Fruit fly (Drosophila melanogaster) whole organism, embryonic: ENCODE data around the gene Rh4.

Experiments
- Asciz ChIP-seq: fragments of 200-800 bp; sonication (Bioruptor generic); optimal IDR thresholded peaks from 2 replicates; lab custom pipeline; 2017; ENCODE audit warnings: missing biosample characterization, mild to moderate bottlenecking, missing genetic modification characterization, missing genetic modification reagents
- BtbVII ChIP-seq: fragments of 200-800 bp; sonication (Bioruptor generic); optimal IDR thresholded peaks from 3 replicates; lab custom pipeline; 2017; ENCODE audit warnings: missing biosample characterization, mild to moderate bottlenecking, missing genetic modification characterization
- CG10979 ChIP-seq: fragments of 200-800 bp; sonication (Bioruptor generic); optimal IDR thresholded peaks from 2 replicates; lab custom pipeline; 2018; ENCODE audit warnings: missing biosample characterization, mild to moderate bottlenecking, missing genetic modification characterization, moderate library complexity
- CG11695 ChIP-seq: fragments of 200-800 bp; sonication (Bioruptor generic); IDR thresholded peaks from 3 replicates; pipeline ENCODE4 v1.3.6; 2022; ENCODE audit warnings: missing biosample characterization, missing genetic modification characterization
- CG12219 ChIP-seq: fragments of 200-800 bp; sonication (Bioruptor generic); optimal IDR thresholded peaks from 3 replicates; lab custom pipeline; 2018; ENCODE audit warnings: missing biosample characterization, mild to moderate bottlenecking, missing genetic modification characterization
- CG1233 ChIP-seq: fragments of 200-800 bp; sonication (Bioruptor generic); optimal IDR thresholded peaks from 4 replicates; lab custom pipeline; 2018; ENCODE audit warnings: missing biosample characterization, mild to moderate bottlenecking, missing genetic modification characterization
- CG12769 ChIP-seq: fragments of 200-800 bp; sonication (Bioruptor generic); optimal IDR thresholded peaks from 2 replicates; lab custom pipeline; 2019; ENCODE audit warnings: missing biosample characterization, mild to moderate bottlenecking, missing genetic modification characterization, moderate library complexity
- CG14710 ChIP-seq: fragments of 200-800 bp; sonication (Bioruptor generic); optimal IDR thresholded peaks from 3 replicates; lab custom pipeline; 2019; ENCODE audit warnings: missing biosample characterization, mild to moderate bottlenecking, missing genetic modification characterization, moderate library complexity
- CG17359 ChIP-seq: fragments of 200-800 bp; sonication (Bioruptor generic); optimal IDR thresholded peaks from 3 replicates; lab custom pipeline; 2018; ENCODE audit warnings: missing biosample characterization, mild to moderate bottlenecking, missing genetic modification characterization, moderate library complexity
- CG1832 ChIP-seq: fragments of 200-800 bp; sonication (Bioruptor generic); optimal IDR thresholded peaks from 2 replicates; lab custom pipeline; 2017; ENCODE audit warnings: missing biosample characterization, mild to moderate bottlenecking, missing genetic modification characterization, inconsistent platforms
- CG6765 ChIP-seq: fragments of 200-800 bp; sonication (Bioruptor generic); optimal IDR thresholded peaks from 3 replicates; lab custom pipeline; 2017; ENCODE audit warnings: missing biosample characterization, mild to moderate bottlenecking, missing genetic modification characterization
- CG6854 ChIP-seq: fragments of 200-800 bp; sonication (Bioruptor generic); optimal IDR thresholded peaks from 3 replicates; lab custom pipeline; 2017; ENCODE audit warnings: missing biosample characterization, mild to moderate bottlenecking, missing genetic modification characterization
- CG7963 ChIP-seq: fragments of 200-800 bp; sonication (Bioruptor generic); IDR thresholded peaks from 3 replicates; pipeline ENCODE4 v1.3.6; 2022; ENCODE audit warnings: missing biosample characterization, missing genetic modification characterization; ENCODE audit not compliant: partially characterized antibody
- CG9609 ChIP-seq: fragments of 200-800 bp; sonication (Bioruptor generic); optimal IDR thresholded peaks from 3 replicates; lab custom pipeline; 2016; ENCODE audit warnings: missing biosample characterization, missing genetic modification characterization
- CG9876 ChIP-seq: fragments of 200-800 bp; sonication (Bioruptor generic); optimal IDR thresholded peaks from 2 replicates; lab custom pipeline; 2016; ENCODE audit warnings: missing biosample characterization, missing genetic modification characterization
- CTCF ChIP-seq: fragments of 200-800 bp; sonication (Bioruptor generic); optimal IDR thresholded peaks from 2 replicates; lab custom pipeline; 2017; ENCODE audit warnings: missing biosample characterization, mild to moderate bottlenecking, missing genetic modification characterization, moderate library complexity
- Camta ChIP-seq: fragments of 200-800 bp; sonication (Bioruptor generic); optimal IDR thresholded peaks from 2 replicates; lab custom pipeline; 2016; ENCODE audit warnings: missing biosample characterization, missing genetic modification characterization
- Ets65A ChIP-seq: fragments of 200-800 bp; sonication (Bioruptor generic); peaks from one replicate; lab custom pipeline; 2016; ENCODE audit warnings: missing biosample characterization, missing genetic modification characterization
- HmgZ ChIP-seq: fragments of 200-800 bp; sonication (Bioruptor generic); optimal IDR thresholded peaks from 2 replicates; lab custom pipeline; 2018; ENCODE audit warnings: missing biosample characterization, mild to moderate bottlenecking, missing genetic modification characterization
- Hmr ChIP-seq: fragments of 200-800 bp; sonication (Bioruptor generic); optimal IDR thresholded peaks from 3 replicates; lab custom pipeline; 2017; ENCODE audit warnings: mild to moderate bottlenecking, missing biosample characterization, missing genetic modification reagents, missing genetic modification characterization
- Neu2 ChIP-seq: fragments of 200-800 bp; sonication (Bioruptor generic); optimal IDR thresholded peaks from 3 replicates; lab custom pipeline; 2016; ENCODE audit warnings: missing biosample characterization, missing genetic modification characterization, borderline replicate concordance
- Oli ChIP-seq: fragments of 200-800 bp; sonication (Bioruptor generic); optimal IDR thresholded peaks from 2 replicates; lab custom pipeline; 2018; ENCODE audit warnings: missing biosample characterization, mild to moderate bottlenecking, missing genetic modification characterization, moderate library complexity
- Sox100B ChIP-seq: fragments of 200-800 bp; sonication (Bioruptor generic); optimal IDR thresholded peaks from 3 replicates; lab custom pipeline; 2018; ENCODE audit warnings: missing biosample characterization, mild to moderate bottlenecking, missing genetic modification characterization
- Sry-β ChIP-seq: fragments of 200-800 bp; sonication (Bioruptor generic); optimal IDR thresholded peaks from 2 replicates; lab custom pipeline; 2018; ENCODE audit warnings: missing biosample characterization, mild to moderate bottlenecking, missing genetic modification characterization, moderate library complexity
- ara ChIP-seq: fragments of 200-800 bp; sonication (Bioruptor generic); IDR thresholded peaks from 2 replicates; pipeline ENCODE4 v1.3.6; 2022; ENCODE audit warnings: missing biosample characterization, missing genetic modification characterization
- bcd ChIP-seq: fragments of 200-800 bp; sonication (Bioruptor generic); optimal IDR thresholded peaks from 2 replicates; lab custom pipeline; 2017; ENCODE audit warnings: missing biosample characterization, mild to moderate bottlenecking, missing genetic modification characterization
- bsh ChIP-seq, 2 experiments: fragments of 200-800 bp; sonication (Bioruptor generic); optimal IDR thresholded peaks; 2 replicates each; lab custom pipeline; 2017 to 2018; ENCODE audit warnings: mild to moderate bottlenecking in 2 of 2, missing biosample characterization in 2 of 2, missing genetic modification characterization in 2 of 2, moderate library complexity in 1 of 2
- cad ChIP-seq: fragments of >200 bp; optimal IDR thresholded peaks from 2 replicates; lab custom pipeline; 2017; ENCODE audit warnings: missing biosample characterization, missing genetic modification characterization
- cg ChIP-seq: fragments of 200-800 bp; sonication (Bioruptor generic); optimal IDR thresholded peaks from 3 replicates; lab custom pipeline; 2019; ENCODE audit warnings: missing biosample characterization, mild to moderate bottlenecking, missing genetic modification characterization, moderate library complexity
- crp ChIP-seq, 2 experiments: fragments of 200-800 bp; sonication (Bioruptor generic); optimal IDR thresholded peaks; 2 replicates in 1 of 2; 3 replicates in 1 of 2; lab custom pipeline; 2017; ENCODE audit warnings: missing biosample characterization in 2 of 2, missing genetic modification characterization in 2 of 2, mild to moderate bottlenecking in 1 of 2, moderate library complexity in 1 of 2
- cwo ChIP-seq: fragments of 200-800 bp; sonication (Bioruptor generic); optimal IDR thresholded peaks from 3 replicates; lab custom pipeline; 2017; ENCODE audit warnings: missing biosample characterization, missing genetic modification characterization, mild to moderate bottlenecking, moderate library complexity, missing genetic modification reagents
- fd3F ChIP-seq: fragments of 200-800 bp; sonication (Bioruptor generic); optimal IDR thresholded peaks from 2 replicates; lab custom pipeline; 2018; ENCODE audit warnings: missing biosample characterization, mild to moderate bottlenecking, missing genetic modification characterization, moderate library complexity
- gcm ChIP-seq: fragments of 200-800 bp; sonication (Bioruptor generic); optimal IDR thresholded peaks from 2 replicates; lab custom pipeline; 2019; ENCODE audit warnings: missing biosample characterization, mild to moderate bottlenecking, missing genetic modification characterization, moderate library complexity
- gro ChIP-seq: fragments of 200-800 bp; sonication (Bioruptor generic); optimal IDR thresholded peaks from 2 replicates; lab custom pipeline; 2016; ENCODE audit warnings: missing biosample characterization, missing genetic modification characterization
- hkb ChIP-seq, 2 experiments: fragments of 200-800 bp in 1 of 2; fragments of >200 bp in 1 of 2; sonication (Bioruptor generic) in 1 of 2; IDR thresholded peaks in 1 of 2; optimal IDR thresholded peaks in 1 of 2; 2 replicates each; pipeline versions ENCODE4 v1.3.6 to Lab custom; 2017 to 2022; ENCODE audit warnings: missing biosample characterization in 1 of 2, missing genetic modification characterization in 1 of 2
- kah ChIP-seq: fragments of 200-800 bp; sonication (Bioruptor generic); optimal IDR thresholded peaks from 2 replicates; lab custom pipeline; 2018; ENCODE audit warnings: missing biosample characterization, mild to moderate bottlenecking, missing genetic modification characterization
- lab ChIP-seq: fragments of 200-800 bp; sonication (Bioruptor generic); optimal IDR thresholded peaks from 3 replicates; lab custom pipeline; 2017; ENCODE audit warnings: missing biosample characterization, missing genetic modification characterization, mild to moderate bottlenecking, moderate library complexity, missing genetic modification reagents
- mirr ChIP-seq: fragments of 200-800 bp; sonication (Bioruptor generic); optimal IDR thresholded peaks from 3 replicates; lab custom pipeline; 2018; ENCODE audit warnings: missing biosample characterization, mild to moderate bottlenecking, missing genetic modification characterization
- nmo ChIP-seq: fragments of 200-800 bp; sonication (Bioruptor generic); optimal IDR thresholded peaks from 2 replicates; lab custom pipeline; 2018; ENCODE audit warnings: missing biosample characterization, mild to moderate bottlenecking, missing genetic modification characterization, moderate library complexity
- nom ChIP-seq: fragments of 200-800 bp; sonication (Bioruptor generic); optimal IDR thresholded peaks from 2 replicates; lab custom pipeline; 2017; ENCODE audit warnings: missing biosample characterization, missing genetic modification characterization, mild to moderate bottlenecking, moderate library complexity, missing genetic modification reagents
- pzg ChIP-seq: fragments of 200-800 bp; sonication (Bioruptor generic); optimal IDR thresholded peaks from 3 replicates; lab custom pipeline; 2018; ENCODE audit warnings: missing biosample characterization, mild to moderate bottlenecking, missing genetic modification characterization, moderate library complexity
- sc ChIP-seq, 3 experiments: fragments of >200 bp in 2 of 3; fragments of 200-800 bp in 1 of 3; sonication (Bioruptor generic) in 1 of 3; optimal IDR thresholded peaks; 2 replicates in 2 of 3; 3 replicates in 1 of 3; lab custom pipeline; 2017; ENCODE audit warnings: mild to moderate bottlenecking in 1 of 3, missing biosample characterization in 1 of 3, missing genetic modification characterization in 1 of 3, missing genetic modification reagents in 1 of 3
- scrt ChIP-seq: fragments of 200-800 bp; sonication (Bioruptor generic); optimal IDR thresholded peaks from 2 replicates; lab custom pipeline; 2018; ENCODE audit warnings: missing biosample characterization, mild to moderate bottlenecking, missing genetic modification characterization, moderate library complexity
- sug ChIP-seq: fragments of 200-800 bp; optimal IDR thresholded peaks from 2 replicates; lab custom pipeline; 2019; ENCODE audit warnings: missing biosample characterization, mild to moderate bottlenecking, missing genetic modification characterization, moderate library complexity
- twi ChIP-seq: fragments of 200-800 bp; optimal IDR thresholded peaks from 2 replicates; lab custom pipeline; 2019; ENCODE audit warnings: missing biosample characterization, mild to moderate bottlenecking, missing genetic modification characterization, moderate library complexity
- zen ChIP-seq: fragments of 200-800 bp; sonication (Bioruptor generic); optimal IDR thresholded peaks from 3 replicates; lab custom pipeline; 2018; ENCODE audit warnings: missing biosample characterization, mild to moderate bottlenecking, missing genetic modification characterization, moderate library complexity
- zfh2 ChIP-seq: fragments of 200-800 bp; sonication (Bioruptor generic); optimal IDR thresholded peaks from 2 replicates; lab custom pipeline; 2016; ENCODE audit warnings: missing biosample characterization, missing genetic modification characterization

Gene Rh4

dm6 chr3L:16803708-16804350 lies 58.5 kb downstream of the Rh4 start (continued):
- TF ChIP-seq Sox100B (GFP tag; lab: Kevin White, UChicago) = peak; percentile 71
- peak; percentile 36 for TF ChIP-seq HmgZ (tag; lab: Kevin White, UChicago)
- TF ChIP-seq CG12769 (tag; lab: Kevin White, UChicago) = peak; percentile 19
- no peak for TF ChIP-seq CG9609 (GFP tag; lab: Kevin White, UChicago)
- TF ChIP-seq CTCF = peak; percentile 57
- TF ChIP-seq bcd (GFP tag; lab: Kevin White, UChicago) = peak; percentile 8
- no peak for TF ChIP-seq Camta (GFP tag; lab: Kevin White, UChicago)
- no peak for TF ChIP-seq crp (GFP tag; optimal IDR thresholded peaks at IDR 0.05; lab: Kevin White, UChicago)
- peak; percentile 38 for TF ChIP-seq gcm
- TF ChIP-seq ara = 0 out of 2 replicates have a peak, but pooled peaks have one; percentile 15
- no peak for TF ChIP-seq cg (GFP tag; lab: Kevin White, UChicago)
- no peak for TF ChIP-seq zfh2 (GFP tag; lab: Kevin White, UChicago)
- TF ChIP-seq CG14710 (tag; lab: Kevin White, UChicago) = no peak
- peak; percentile 75 for TF ChIP-seq cwo
- peak; percentile 5 for TF ChIP-seq scrt
- TF ChIP-seq CG1233 (GFP tag; lab: Kevin White, UChicago) = peak; percentile 53
- TF ChIP-seq Hmr (GFP tag; lab: Kevin White, UChicago) = peak; percentile 61
- no peak for TF ChIP-seq zen
- TF ChIP-seq gro (GFP tag; lab: Kevin White, UChicago) = peak; percentile 55
- TF ChIP-seq Ets65A (GFP tag; lab: Kevin White, UChicago) = peak; percentile 62
- TF ChIP-seq CG10979 (tag; lab: Kevin White, UChicago) = peak; percentile 38
- peak in 1 of 2 experiments; percentile 42 for TF ChIP-seq bsh (GFP tag; optimal IDR thresholded peaks at IDR 0.05; lab: Kevin White, UChicago)
- peak; percentile 25 for TF ChIP-seq CG6854
- no peak for TF ChIP-seq CG7963 (GFP tag; lab: Robert Waterston, UW)
- TF ChIP-seq cad (GFP tag; lab: Kevin White, UChicago) = peak; percentile 59
- peak; percentile 96 for TF ChIP-seq sug (tag; lab: Kevin White, UChicago)
- TF ChIP-seq CG12219 (GFP tag; lab: Kevin White, UChicago) = no peak
- no peak for TF ChIP-seq sc (optimal IDR thresholded peaks at IDR 0.05; lab: Kevin White, UChicago)
- TF ChIP-seq sc (GFP tag; optimal IDR thresholded peaks at IDR 0.05; lab: Kevin White, UChicago) = no peak
- peak; percentile 58 for TF ChIP-seq Asciz
- TF ChIP-seq CG11695 (GFP tag; lab: Robert Waterston, UW) = no peak
- peak; percentile 84 for TF ChIP-seq mirr (GFP tag; lab: Kevin White, UChicago)
- peak; percentile 14 for TF ChIP-seq fd3F (GFP tag; lab: Kevin White, UChicago)
- TF ChIP-seq Oli (tag; lab: Kevin White, UChicago) = peak; percentile 16
- TF ChIP-seq lab (GFP tag; lab: Kevin White, UChicago) = peak; percentile 72
- peak; percentile 11 for TF ChIP-seq nmo (GFP tag; lab: Kevin White, UChicago)
- peak; percentile 72 for TF ChIP-seq BtbVII
- no peak for TF ChIP-seq hkb (optimal IDR thresholded peaks at IDR 0.05; lab: Kevin White, UChicago)
- 0 out of 2 replicates have a peak, but pooled peaks have one; percentile 14 for TF ChIP-seq hkb (GFP tag; IDR thresholded peaks at IDR 0.05; lab: Robert Waterston, UW)
- TF ChIP-seq CG17359 (tag; lab: Kevin White, UChicago) = peak; percentile 41
- TF ChIP-seq pzg (GFP tag; lab: Kevin White, UChicago) = no peak
- peak; percentile 55 for TF ChIP-seq CG6765 (GFP tag; lab: Kevin White, UChicago)
- no peak for TF ChIP-seq CG9876 (GFP tag; lab: Kevin White, UChicago)
- TF ChIP-seq kah (GFP tag; lab: Kevin White, UChicago) = peak; percentile 46
- TF ChIP-seq Neu2 (GFP tag; lab: Kevin White, UChicago) = no peak
- no peak for TF ChIP-seq CG1832
- TF ChIP-seq Sry-β (GFP tag; lab: Kevin White, UChicago) = no peak
- TF ChIP-seq nom (GFP tag; lab: Kevin White, UChicago) = no peak
- TF ChIP-seq twi (tag; lab: Kevin White, UChicago) = no peak
